Worm (Caenorhabditis elegans): ENCODE results near the gene Y39A1A.3.

ce11 chrIII:10631870-10632509 lies 35.7 kb upstream of the Y39A1A.3 start:
- TF ChIP-seq hnd-1 (tag; optimal IDR thresholded peaks at IDR 0.05) (no peak), tbx-11 (GFP tag; IDR thresholded peaks at IDR 0.05) (no peak), ama-1 (optimal IDR thresholded peaks at IDR 0.05) (no peak), flt-1 (GFP tag; IDR thresholded peaks at IDR 0.05) (no peak), ceh-13 (GFP tag; optimal IDR thresholded peaks at IDR 0.05) (no peak), B0310.2 (tag; optimal IDR thresholded peaks at IDR 0.05) (no peak), ets-7 (tag; optimal IDR thresholded peaks at IDR 0.05) (no peak), aly-1 (tag; optimal IDR thresholded peaks at IDR 0.05) (no peak), sea-1 (GFP tag; conservative IDR thresholded peaks at IDR 0.05) (no peak), hmg-4 (GFP tag; optimal IDR thresholded peaks at IDR 0.05) (no peak), hmbx-1 (tag; optimal IDR thresholded peaks at IDR 0.05) (no peak), pes-1 (GFP tag; IDR thresholded peaks at IDR 0.05) (no peak)
